Worm (Caenorhabditis elegans) whole organism, young adult: ENCODE results near the gene ptp-8.

Experiments used
- B0019.2 ChIP-seq: fragments of 200-800 bp; sonication (Bioruptor generic); conservative IDR thresholded peaks from 2 replicates; pipeline ENCODE4 v1.3.6; 2022; ENCODE audit warnings: missing genetic modification reagents, missing genetic modification characterization, missing compliant biosample characterization
- B0035.1 ChIP-seq: sonication (generic microtip); optimal IDR thresholded peaks from 2 replicates; lab custom pipeline; 2016; ENCODE audit warnings: missing genetic modification characterization, mild to moderate bottlenecking, missing compliant biosample characterization, missing genotype, missing genetic modification reagents
- F37B4.10 ChIP-seq: fragments of 200-800 bp; sonication (Bioruptor generic); IDR thresholded peaks from 2 replicates; pipeline ENCODE4 v1.3.6; 2022; ENCODE audit warnings: missing genetic modification characterization, missing compliant biosample characterization
- F39B2.1 ChIP-seq: fragments of 200-800 bp; sonication (Bioruptor generic); IDR thresholded peaks from 2 replicates; pipeline ENCODE4 v1.3.6; 2022; ENCODE audit warnings: missing genetic modification reagents, missing genetic modification characterization, missing compliant biosample characterization
- T07F8.4 ChIP-seq: sonication (generic microtip); optimal IDR thresholded peaks from 2 replicates; lab custom pipeline; 2016; ENCODE audit warnings: mild to moderate bottlenecking, missing genetic modification characterization, moderate library complexity, missing compliant biosample characterization
- Y56A3A.18 ChIP-seq: fragments of 200-800 bp; sonication (Bioruptor generic); IDR thresholded peaks from 2 replicates; pipeline ENCODE4 v1.3.6; 2022; ENCODE audit warnings: missing genetic modification reagents, missing genetic modification characterization, missing compliant biosample characterization
- Y79H2A.3 ChIP-seq: fragments of 200-800 bp; sonication (Bioruptor generic); conservative IDR thresholded peaks from 2 replicates; pipeline ENCODE4 v1.3.6; 2022; ENCODE audit warnings: missing genetic modification reagents, missing genetic modification characterization, missing compliant biosample characterization
- Y95B8A.8 ChIP-seq: fragments of 200-800 bp; sonication (Bioruptor generic); IDR thresholded peaks from 2 replicates; pipeline ENCODE4 v1.3.6; 2022; ENCODE audit warnings: missing genetic modification reagents, missing genetic modification characterization, missing compliant biosample characterization
- ama-1 ChIP-seq, 3 experiments: fragments of 150-350 bp in 1 of 3; sonication (generic microtip) in 2 of 3; optimal IDR thresholded peaks; 2 replicates each; lab custom pipeline; 2014 to 2018; ENCODE audit warnings: missing biosample characterization in 2 of 3, missing genetic modification characterization in 2 of 3, missing genetic modification reagents in 2 of 3
- attf-5 ChIP-seq: fragments of 200-800 bp; sonication (Bioruptor generic); optimal IDR thresholded peaks from 2 replicates; lab custom pipeline; 2018; ENCODE audit warnings: mild to moderate bottlenecking, missing genetic modification characterization, missing compliant biosample characterization
- attf-6 ChIP-seq: fragments of 200-800 bp; sonication (Bioruptor generic); IDR thresholded peaks from 2 replicates; pipeline ENCODE4 v1.3.6; 2022; ENCODE audit warnings: missing genetic modification reagents, missing genetic modification characterization, missing compliant biosample characterization
- cebp-1 ChIP-seq, 2 experiments: fragments of 200-800 bp in 1 of 2; sonication (Bioruptor generic) in 1 of 2; sonication (generic microtip) in 1 of 2; IDR thresholded peaks in 1 of 2; optimal IDR thresholded peaks in 1 of 2; 2 replicates each; pipeline versions ENCODE4 v1.3.6 to Lab custom; 2017 to 2022; ENCODE audit warnings: missing compliant biosample characterization in 2 of 2, missing genetic modification characterization in 2 of 2, mild to moderate bottlenecking in 1 of 2, missing genetic modification reagents in 1 of 2, moderate library complexity in 1 of 2
- die-1 ChIP-seq: sonication (generic microtip); optimal IDR thresholded peaks from 2 replicates; lab custom pipeline; 2016; ENCODE audit warnings: missing genotype, mild to moderate bottlenecking, missing genetic modification characterization, missing compliant biosample characterization
- egl-44 ChIP-seq: fragments of 200-800 bp; sonication (Bioruptor generic); IDR thresholded peaks from 2 replicates; pipeline ENCODE4 v1.3.6; 2022; ENCODE audit warnings: missing genetic modification reagents, missing genetic modification characterization, missing compliant biosample characterization
- egrh-3 ChIP-seq: fragments of 200-800 bp; sonication (Bioruptor generic); IDR thresholded peaks from 2 replicates; pipeline ENCODE4 v1.3.6; 2022; ENCODE audit warnings: missing genetic modification reagents, missing genetic modification characterization, missing compliant biosample characterization
- ets-4 ChIP-seq: fragments of 200-800 bp; sonication (Bioruptor generic); optimal IDR thresholded peaks from 2 replicates; lab custom pipeline; 2018; ENCODE audit warnings: mild to moderate bottlenecking, missing genetic modification characterization, missing compliant biosample characterization
- hlh-12 ChIP-seq: sonication (generic microtip); optimal IDR thresholded peaks from 2 replicates; lab custom pipeline; 2016; ENCODE audit warnings: missing genetic modification characterization, missing compliant biosample characterization
- hmg-20 ChIP-seq: fragments of 200-800 bp; sonication (Bioruptor generic); IDR thresholded peaks from 2 replicates; pipeline ENCODE4 v1.3.6; 2022; ENCODE audit warnings: missing genetic modification reagents, missing genetic modification characterization, missing compliant biosample characterization
- hsf-1 ChIP-seq: fragments of 200-800 bp; sonication (Bioruptor generic); IDR thresholded peaks from 2 replicates; pipeline ENCODE4 v1.3.6; 2022; ENCODE audit warnings: missing genetic modification reagents, missing genetic modification characterization, missing compliant biosample characterization
- let-607 ChIP-seq, 2 experiments: fragments of 200-800 bp in 1 of 2; sonication (Bioruptor generic) in 1 of 2; sonication (generic microtip) in 1 of 2; optimal IDR thresholded peaks; 2 replicates each; lab custom pipeline; 2016 to 2018; ENCODE audit warnings: mild to moderate bottlenecking in 2 of 2, missing compliant biosample characterization in 2 of 2, missing genetic modification characterization in 2 of 2, moderate library complexity in 2 of 2, missing genotype in 1 of 2
- mcd-1 ChIP-seq: fragments of 200-800 bp; sonication (Bioruptor generic); IDR thresholded peaks from 2 replicates; pipeline ENCODE4 v1.3.6; 2022; ENCODE audit warnings: missing genetic modification reagents, missing genetic modification characterization, missing compliant biosample characterization
- nhr-90 ChIP-seq: sonication (generic microtip); optimal IDR thresholded peaks from 2 replicates; lab custom pipeline; 2016; ENCODE audit warnings: missing genotype, mild to moderate bottlenecking, missing genetic modification characterization, missing compliant biosample characterization
- rec-8 ChIP-seq, 2 experiments: sonication (generic microtip); optimal IDR thresholded peaks; 2 replicates each; lab custom pipeline; 2016; ENCODE audit warnings: mild to moderate bottlenecking in 2 of 2, missing genetic modification characterization in 2 of 2, missing genetic modification reagents in 2 of 2, missing genotype in 2 of 2, missing biosample characterization in 1 of 2, missing compliant biosample characterization in 1 of 2, moderate library complexity in 1 of 2
- rpc-1 ChIP-seq, 2 experiments: fragments of 150-350 bp in 1 of 2; sonication (generic microtip) in 1 of 2; optimal IDR thresholded peaks; 2 replicates each; lab custom pipeline; 2014 to 2018; ENCODE audit warnings: missing biosample characterization in 1 of 2, missing genetic modification characterization in 1 of 2, missing genetic modification reagents in 1 of 2, missing genotype in 1 of 2
- snpc-1.3 ChIP-seq: sonication (generic microtip); optimal IDR thresholded peaks from 2 replicates; lab custom pipeline; 2017; ENCODE audit warnings: missing genetic modification characterization, mild to moderate bottlenecking, missing compliant biosample characterization, antibody characterized with exemption, moderate library complexity, missing genotype, missing genetic modification reagents; ENCODE audit not compliant: insufficient read depth
- somi-1 ChIP-seq: fragments of 200-800 bp; sonication (Bioruptor generic); optimal IDR thresholded peaks from 2 replicates; lab custom pipeline; 2018; ENCODE audit warnings: mild to moderate bottlenecking, missing genetic modification characterization, missing compliant biosample characterization
- sptf-2 ChIP-seq: fragments of 200-800 bp; sonication (Bioruptor generic); optimal IDR thresholded peaks from 2 replicates; lab custom pipeline; 2018; ENCODE audit warnings: mild to moderate bottlenecking, missing genetic modification characterization, missing compliant biosample characterization
- tlf-1 ChIP-seq: fragments of 200-800 bp; sonication (Bioruptor generic); optimal IDR thresholded peaks from 2 replicates; lab custom pipeline; 2018; ENCODE audit warnings: mild to moderate bottlenecking, missing genetic modification characterization, missing compliant biosample characterization
- unc-62 ChIP-seq: fragments of 150-350 bp; optimal IDR thresholded peaks from 2 replicates; lab custom pipeline; 2014; ENCODE audit warnings: missing biosample characterization, missing genetic modification reagents, missing genetic modification characterization
- ztf-18 ChIP-seq: sonication (generic microtip); optimal IDR thresholded peaks from 2 replicates; lab custom pipeline; 2016; ENCODE audit warnings: missing genotype, mild to moderate bottlenecking, missing genetic modification characterization, missing compliant biosample characterization
- ztf-22 ChIP-seq: fragments of 200-800 bp; sonication (Bioruptor generic); optimal IDR thresholded peaks from 2 replicates; lab custom pipeline; 2018; ENCODE audit warnings: mild to moderate bottlenecking, missing genetic modification characterization, moderate library complexity, missing compliant biosample characterization
- ztf-3 ChIP-seq: fragments of 200-800 bp; sonication (Bioruptor generic); optimal IDR thresholded peaks from 2 replicates; lab custom pipeline; 2018; ENCODE audit warnings: mild to moderate bottlenecking, missing genetic modification characterization, missing compliant biosample characterization
- ztf-6 ChIP-seq: fragments of 200-800 bp; sonication (Bioruptor generic); IDR thresholded peaks from 2 replicates; pipeline ENCODE4 v1.3.6; 2022; ENCODE audit warnings: missing genetic modification reagents, missing genetic modification characterization, missing compliant biosample characterization

Gene ptp-8

ce11 chrIV:7426055-7426454, 44.2 kb downstream of the ptp-8 start:
- TF ChIP-seq sptf-2 (no peak), somi-1 (GFP tag; lab: Kevin White, UChicago) (peak; percentile 9), let-607 (tag; optimal IDR thresholded peaks at IDR 0.05; lab: Kevin White, UChicago) (no peak), ztf-22 (GFP tag; lab: Kevin White, UChicago) (no peak), F39B2.1 (no peak)

- no peak for TF ChIP-seq B0019.2
- TF ChIP-seq ztf-3 (GFP tag; lab: Kevin White, UChicago) = no peak
- no peak for TF ChIP-seq tlf-1 (GFP tag; lab: Kevin White, UChicago)
- no peak for TF ChIP-seq hmg-20 (GFP tag; lab: Robert Waterston, UW)
- no peak for TF ChIP-seq rec-8 (tag; optimal IDR thresholded peaks at IDR 0.05; lab: Kevin White, UChicago)
- TF ChIP-seq ztf-18 (tag; lab: Kevin White, UChicago) = no peak
- no peak for TF ChIP-seq unc-62
- no peak for TF ChIP-seq attf-5 (GFP tag; lab: Kevin White, UChicago)
- TF ChIP-seq rpc-1 (optimal IDR thresholded peaks at IDR 0.05; lab: Kevin White, UChicago) = no peak
- no peak for TF ChIP-seq rpc-1 (tag; optimal IDR thresholded peaks at IDR 0.05; lab: Kevin White, UChicago)
- no peak for TF ChIP-seq egrh-3 (GFP tag; lab: Robert Waterston, UW)
- TF ChIP-seq T07F8.4 = no peak
- TF ChIP-seq hlh-12 = no peak
- TF ChIP-seq, all 124 proteins: peak for 0
These were observed 46.5 kb downstream of the ptp-8 start for ce11 chrIV:7428347-7428746.

- TF ChIP-seq F37B4.10 (GFP tag; lab: Robert Waterston, UW) = no peak
- no peak for TF ChIP-seq die-1 (tag; lab: Kevin White, UChicago)
- no peak for TF ChIP-seq Y79H2A.3 (GFP tag; lab: Robert Waterston, UW)
- no peak for TF ChIP-seq cebp-1 (GFP tag; IDR thresholded peaks at IDR 0.05; lab: Robert Waterston, UW)
- no peak for TF ChIP-seq cebp-1 (tag; optimal IDR thresholded peaks at IDR 0.05; lab: Kevin White, UChicago)
- TF ChIP-seq nhr-90 (tag; lab: Kevin White, UChicago) = no peak
- no peak for TF ChIP-seq egl-44 (GFP tag; lab: Robert Waterston, UW)
- no peak for TF ChIP-seq B0035.1 (tag; lab: Kevin White, UChicago)
These were observed 47.1 kb downstream of the ptp-8 start for ce11 chrIV:7428998-7429397.

- TF ChIP-seq ama-1 (optimal IDR thresholded peaks at IDR 0.05; lab: Kevin White, UChicago) = no peak
- TF ChIP-seq ama-1 (GFP tag; optimal IDR thresholded peaks at IDR 0.05; lab: Kevin White, UChicago) = no peak
- no peak for TF ChIP-seq Y56A3A.18 (GFP tag; lab: Robert Waterston, UW)
- TF ChIP-seq ets-4 (GFP tag; lab: Kevin White, UChicago) = no peak
- no peak for TF ChIP-seq Y95B8A.8
- TF ChIP-seq mcd-1 (GFP tag; lab: Robert Waterston, UW) = no peak
- TF ChIP-seq ztf-6 (GFP tag; lab: Robert Waterston, UW) = no peak
- TF ChIP-seq attf-6 (GFP tag; lab: Robert Waterston, UW) = no peak
- no peak for TF ChIP-seq hsf-1 (GFP tag; lab: Robert Waterston, UW)
- no peak for TF ChIP-seq snpc-1.3 (tag; lab: Kevin White, UChicago)
These were observed 52.0 kb downstream of the ptp-8 start, which contains the start of gene B0496.11 for ce11 chrIV:7433858-7434257. Gene B0496.11, minus strand, starts transcription at chrIV:7433958.
